Worm (Caenorhabditis elegans) whole organism, L4/young adult: ENCODE data around the gene srx-50.

Experiments
- W03F9.2 ChIP-seq: fragments of 150-350 bp; optimal IDR thresholded peaks from 2 replicates; lab custom pipeline; 2014; ENCODE audit warnings: missing biosample characterization, missing genetic modification characterization
- dao-5 ChIP-seq: sonication (generic microtip); optimal IDR thresholded peaks from 2 replicates; lab custom pipeline; 2016; ENCODE audit warnings: missing genotype, missing genetic modification characterization, moderate library complexity, missing compliant biosample characterization
- him-1 ChIP-seq: sonication (generic microtip); optimal IDR thresholded peaks from 2 replicates; lab custom pipeline; 2016; ENCODE audit warnings: missing genotype, missing genetic modification reagents, missing genetic modification characterization, missing compliant biosample characterization

The srx-50 gene

ce11 chrIV:7095396-7095964, 37.7 kb downstream of the srx-50 start:
- no peak for TF ChIP-seq W03F9.2
- TF ChIP-seq dao-5 (tag; lab: Kevin White, UChicago): no peak
- TF ChIP-seq him-1 (tag; lab: Kevin White, UChicago): no peak

DNA sequence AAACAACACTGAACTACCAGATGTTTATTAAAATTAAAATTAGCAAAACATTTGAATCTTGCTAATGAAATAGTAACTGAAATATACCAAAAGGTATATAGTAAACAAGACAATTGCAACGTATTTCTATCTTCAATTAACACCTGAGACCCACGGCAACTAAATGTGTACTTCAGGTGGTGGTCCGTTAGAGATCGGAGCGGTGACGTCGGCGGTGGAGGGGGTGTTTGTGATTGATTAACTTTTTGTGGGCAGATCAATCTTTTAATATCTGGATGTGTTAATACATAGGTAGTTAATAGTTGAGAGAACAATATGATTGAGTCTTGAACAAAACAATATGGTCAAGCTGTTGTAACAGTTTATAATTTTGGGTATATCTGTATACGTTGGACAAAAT, 38.3 kb downstream of the srx-50 start:
- TF ChIP-seq him-1 (tag; lab: Kevin White, UChicago): no peak

DNA sequence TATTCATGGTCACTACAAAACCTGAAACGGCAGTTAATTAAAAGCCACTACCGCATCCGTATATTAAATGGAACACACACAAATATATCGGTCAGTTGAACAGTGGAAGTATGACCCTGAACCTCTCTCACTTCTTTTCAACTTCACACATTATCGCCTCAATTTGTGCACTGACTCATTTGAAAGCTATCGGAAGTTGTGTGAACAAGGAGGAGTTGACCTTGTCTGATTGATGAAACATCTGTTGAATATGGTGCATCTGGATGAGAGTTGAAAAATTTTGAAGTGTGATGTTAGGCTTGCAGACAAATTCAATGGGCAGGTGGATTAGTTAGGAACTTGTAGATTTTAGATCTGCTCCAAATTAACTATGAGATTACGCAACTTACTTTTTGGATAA, 39.7 kb downstream of the srx-50 start:
- no peak for TF ChIP-seq dao-5 (tag; lab: Kevin White, UChicago)
- no peak for TF ChIP-seq him-1 (tag; lab: Kevin White, UChicago)
- no peak for TF ChIP-seq W03F9.2

DNA sequence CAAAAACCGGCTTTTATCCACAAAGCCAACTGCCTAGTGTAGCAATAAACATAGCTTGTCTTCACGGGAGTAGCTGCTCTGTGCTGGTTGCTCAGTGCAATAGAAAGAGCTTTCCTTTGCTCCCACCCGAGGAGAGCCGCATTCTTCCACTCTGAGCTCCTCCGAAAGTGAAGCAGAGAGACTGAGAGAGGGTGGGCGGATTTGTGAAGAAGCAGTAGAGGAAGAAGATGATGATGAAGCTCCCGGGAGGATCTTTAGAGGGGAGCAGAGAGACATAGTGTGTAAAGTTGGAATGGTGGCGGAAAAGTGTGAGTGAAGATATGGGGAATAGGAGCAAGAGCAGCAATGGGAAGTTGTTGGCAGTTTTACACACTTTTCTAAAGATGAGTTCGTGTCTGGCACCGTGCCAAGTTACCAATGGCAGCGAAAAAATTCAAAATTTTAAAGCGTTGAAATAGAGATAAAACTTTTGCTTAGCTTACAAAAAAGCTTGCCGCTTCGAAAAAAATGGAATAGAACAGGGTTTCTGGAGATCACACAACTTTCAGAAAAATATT, 40.8 kb downstream of the srx-50 start, which contains the start of gene ZC477.4:
Gene ZC477.4, minus strand, starts transcription at position 276 of the 557 bp plus-strand sequence.
- TF ChIP-seq W03F9.2 (no peak), dao-5 (tag; lab: Kevin White, UChicago) (no peak), him-1 (tag; lab: Kevin White, UChicago) (no peak)

ce11 chrIV:7099377-7099776, 41.6 kb downstream of the srx-50 start:
- TF ChIP-seq dao-5 (tag; lab: Kevin White, UChicago) (no peak), him-1 (tag; lab: Kevin White, UChicago) (no peak)

ce11 chrIV:7103211-7103679, 45.5 kb downstream of the srx-50 start, which contains the start of the genes rde-8 and ZC477.3:
TSS of gene rde-8 (minus strand) at chrIV:7103261.
TSS of gene ZC477.3 (plus strand) at chrIV:7103492.
- TF ChIP-seq him-1 (tag; lab: Kevin White, UChicago): no peak
- peak; percentile 75 for TF ChIP-seq W03F9.2

DNA sequence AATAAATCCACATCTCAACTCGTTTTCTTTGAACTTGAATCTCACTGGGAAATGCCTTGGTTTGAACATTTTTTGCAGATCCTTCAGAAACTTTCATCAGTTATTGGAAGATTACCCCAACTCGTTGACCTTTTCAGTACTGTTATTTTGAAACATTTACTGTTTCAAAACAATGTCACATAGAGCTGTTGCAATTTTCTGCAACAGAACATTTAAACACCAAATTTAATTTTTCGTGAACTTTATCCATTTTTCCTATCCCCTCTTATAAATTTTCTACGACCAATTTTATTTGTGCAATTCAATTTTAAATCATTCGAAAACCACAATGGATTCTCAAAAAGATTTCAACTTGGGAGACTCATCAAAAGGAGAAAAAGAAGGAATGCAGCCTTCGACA, 50.1 kb downstream of the srx-50 start, which contains the start of gene ZC477.2:
Gene ZC477.2, plus strand, starts transcription at position 301 of the 400 bp plus-strand sequence.
- TF ChIP-seq W03F9.2 (no peak), him-1 (tag; lab: Kevin White, UChicago) (no peak), dao-5 (tag; lab: Kevin White, UChicago) (no peak)
